Fruit fly (Drosophila melanogaster) whole organism, embryonic: Measurements from ENCODE around the gene CG13613.

Source experiments
- Abd-B ChIP-seq: fragments of 200-800 bp; sonication (Bioruptor generic); optimal IDR thresholded peaks from 2 replicates; lab custom pipeline; 2018; ENCODE audit warnings: missing biosample characterization, mild to moderate bottlenecking, missing genetic modification characterization, moderate library complexity
- BEAF-32 ChIP-seq: fragments of 200-800 bp; sonication (Bioruptor generic); optimal IDR thresholded peaks from 3 replicates; lab custom pipeline; 2017; ENCODE audit warnings: missing biosample characterization, missing genetic modification characterization, mild to moderate bottlenecking, moderate library complexity, missing genetic modification reagents
- Blimp-1 ChIP-seq: fragments of 200-800 bp; sonication (Bioruptor generic); optimal IDR thresholded peaks from 3 replicates; lab custom pipeline; 2018; ENCODE audit warnings: missing biosample characterization, missing genetic modification characterization, mild to moderate bottlenecking, moderate library complexity, missing genetic modification reagents
- CG10366 ChIP-seq: fragments of 200-800 bp; sonication (Bioruptor generic); IDR thresholded peaks from 2 replicates; pipeline ENCODE4 v1.3.6; 2022; ENCODE audit warnings: missing biosample characterization, missing genetic modification characterization
- CG12391 ChIP-seq: fragments of 200-800 bp; sonication (Bioruptor generic); optimal IDR thresholded peaks from 3 replicates; lab custom pipeline; 2018; ENCODE audit warnings: missing biosample characterization, mild to moderate bottlenecking, missing genetic modification characterization, moderate library complexity
- CG15601 ChIP-seq: fragments of 200-800 bp; sonication (Bioruptor generic); optimal IDR thresholded peaks from 3 replicates; lab custom pipeline; 2019; ENCODE audit warnings: missing biosample characterization, mild to moderate bottlenecking, missing genetic modification characterization, moderate library complexity
- CG17359 ChIP-seq: fragments of 200-800 bp; sonication (Bioruptor generic); optimal IDR thresholded peaks from 3 replicates; lab custom pipeline; 2018; ENCODE audit warnings: missing biosample characterization, mild to moderate bottlenecking, missing genetic modification characterization, moderate library complexity
- CG33557 ChIP-seq: fragments of 200-800 bp; sonication (Bioruptor generic); optimal IDR thresholded peaks from 2 replicates; lab custom pipeline; 2019; ENCODE audit warnings: missing biosample characterization, mild to moderate bottlenecking, missing genetic modification characterization, moderate library complexity
- CG3726 ChIP-seq: fragments of 200-800 bp; sonication (Bioruptor generic); IDR thresholded peaks from 3 replicates; pipeline ENCODE4, ENCODE4 v1.3.6; 2022; ENCODE audit warnings: missing biosample characterization, missing genetic modification characterization
- CG3838 ChIP-seq: fragments of 200-800 bp; sonication (Bioruptor generic); optimal IDR thresholded peaks from 3 replicates; lab custom pipeline; 2016; ENCODE audit warnings: missing biosample characterization, missing genetic modification characterization
- CG4282 ChIP-seq: fragments of 200-800 bp; sonication (Bioruptor generic); optimal IDR thresholded peaks from 2 replicates; lab custom pipeline; 2016; ENCODE audit warnings: missing biosample characterization, missing genetic modification characterization
- CG4328 ChIP-seq: fragments of 200-800 bp; sonication (Bioruptor generic); optimal IDR thresholded peaks from 3 replicates; lab custom pipeline; 2017; ENCODE audit warnings: missing biosample characterization, missing genetic modification reagents, missing genetic modification characterization
- CG5245 ChIP-seq: fragments of 200-800 bp; sonication (Bioruptor generic); optimal IDR thresholded peaks from 3 replicates; lab custom pipeline; 2016; ENCODE audit warnings: missing biosample characterization, missing genetic modification characterization
- CG5953 ChIP-seq: fragments of 200-800 bp; sonication (Bioruptor generic); IDR thresholded peaks from 2 replicates; pipeline ENCODE4 v1.3.6; 2022; ENCODE audit warnings: missing biosample characterization, missing genetic modification characterization
- CG6175 ChIP-seq: fragments of 200-800 bp; sonication (Bioruptor generic); IDR thresholded peaks from 3 replicates; pipeline ENCODE4 v1.3.6; 2022; ENCODE audit warnings: missing biosample characterization, missing genetic modification characterization
- CG6683 ChIP-seq: fragments of 200-800 bp; sonication (Bioruptor generic); optimal IDR thresholded peaks from 2 replicates; lab custom pipeline; 2017; ENCODE audit warnings: missing biosample characterization, mild to moderate bottlenecking, missing genetic modification characterization, missing genetic modification reagents
- CG7786 ChIP-seq: fragments of 200-800 bp; sonication (Bioruptor generic); optimal IDR thresholded peaks from 2 replicates; lab custom pipeline; 2016; ENCODE audit warnings: missing biosample characterization, missing genetic modification characterization
- CG7928 ChIP-seq: fragments of 200-800 bp; sonication (Bioruptor generic); optimal IDR thresholded peaks from 2 replicates; lab custom pipeline; 2017; ENCODE audit warnings: missing biosample characterization, mild to moderate bottlenecking, missing genetic modification characterization
- CG8388 ChIP-seq: fragments of 200-800 bp; sonication (Bioruptor generic); optimal IDR thresholded peaks from 2 replicates; lab custom pipeline; 2019; ENCODE audit warnings: missing biosample characterization, mild to moderate bottlenecking, missing genetic modification characterization, moderate library complexity
- CG9609 ChIP-seq: fragments of 200-800 bp; sonication (Bioruptor generic); optimal IDR thresholded peaks from 3 replicates; lab custom pipeline; 2016; ENCODE audit warnings: missing biosample characterization, missing genetic modification characterization
- E2f1 ChIP-seq: fragments of 200-800 bp; sonication (Bioruptor generic); IDR thresholded peaks from 2 replicates; pipeline ENCODE4 v1.3.6; 2022; ENCODE audit warnings: missing biosample characterization, missing genetic modification characterization
- Hr78 ChIP-seq, 2 experiments: fragments of 200-800 bp in 1 of 2; fragments of >200 bp in 1 of 2; sonication (Bioruptor generic) in 1 of 2; optimal IDR thresholded peaks; 2 replicates each; lab custom pipeline; 2017 to 2019; ENCODE audit warnings: missing biosample characterization in 2 of 2, missing genetic modification characterization in 2 of 2, mild to moderate bottlenecking in 1 of 2, moderate library complexity in 1 of 2
- MESR4 ChIP-seq: fragments of 200-800 bp; sonication (Bioruptor generic); optimal IDR thresholded peaks from 2 replicates; lab custom pipeline; 2018; ENCODE audit warnings: missing biosample characterization, mild to moderate bottlenecking, missing genetic modification characterization, moderate library complexity
- Neu2 ChIP-seq: fragments of 200-800 bp; sonication (Bioruptor generic); optimal IDR thresholded peaks from 3 replicates; lab custom pipeline; 2016; ENCODE audit warnings: missing biosample characterization, missing genetic modification characterization, borderline replicate concordance
- PHDP ChIP-seq: fragments of 200-800 bp; sonication (Bioruptor generic); optimal IDR thresholded peaks from 3 replicates; lab custom pipeline; 2018; ENCODE audit warnings: missing biosample characterization, mild to moderate bottlenecking, missing genetic modification characterization, moderate library complexity
- Trl ChIP-seq, 3 experiments: fragments of >200 bp in 2 of 3; fragments of 200-800 bp in 1 of 3; sonication (Bioruptor generic) in 1 of 3; optimal IDR thresholded peaks; 2 replicates in 1 of 3; 3 replicates in 2 of 3; lab custom pipeline; 2016 to 2017; ENCODE audit warnings: missing biosample characterization in 1 of 3, missing genetic modification characterization in 1 of 3
- Vsx1 ChIP-seq: fragments of 200-800 bp; sonication (Bioruptor generic); optimal IDR thresholded peaks from 2 replicates; lab custom pipeline; 2017; ENCODE audit warnings: missing biosample characterization, mild to moderate bottlenecking, missing genetic modification characterization, missing genetic modification reagents
- ara ChIP-seq: fragments of 200-800 bp; sonication (Bioruptor generic); IDR thresholded peaks from 2 replicates; pipeline ENCODE4 v1.3.6; 2022; ENCODE audit warnings: missing biosample characterization, missing genetic modification characterization
- cg ChIP-seq: fragments of 200-800 bp; sonication (Bioruptor generic); optimal IDR thresholded peaks from 3 replicates; lab custom pipeline; 2019; ENCODE audit warnings: missing biosample characterization, mild to moderate bottlenecking, missing genetic modification characterization, moderate library complexity
- chm ChIP-seq: fragments of 200-800 bp; sonication (Bioruptor generic); IDR thresholded peaks from 2 replicates; pipeline ENCODE4 v1.3.6; 2022; ENCODE audit warnings: missing biosample characterization, missing genetic modification characterization
- dmrt11E ChIP-seq: fragments of 200-800 bp; sonication (Bioruptor generic); optimal IDR thresholded peaks from 3 replicates; lab custom pipeline; 2018; ENCODE audit warnings: missing biosample characterization, mild to moderate bottlenecking, missing genetic modification characterization, moderate library complexity
- esg ChIP-seq: fragments of 200-800 bp; sonication (Bioruptor generic); conservative IDR thresholded peaks from 2 replicates; pipeline ENCODE4 v1.3.6; 2022; ENCODE audit warnings: missing biosample characterization, missing genetic modification characterization
- eve ChIP-seq, 2 experiments: fragments of >200 bp; optimal IDR thresholded peaks; 2 replicates each; lab custom pipeline; 2017; ENCODE audit warnings: missing biosample characterization in 2 of 2, missing genetic modification characterization in 2 of 2
- fd3F ChIP-seq: fragments of 200-800 bp; sonication (Bioruptor generic); optimal IDR thresholded peaks from 2 replicates; lab custom pipeline; 2018; ENCODE audit warnings: missing biosample characterization, mild to moderate bottlenecking, missing genetic modification characterization, moderate library complexity
- ftz-f1 ChIP-seq: fragments of 200-800 bp; sonication (Bioruptor generic); optimal IDR thresholded peaks from 2 replicates; lab custom pipeline; 2016; ENCODE audit warnings: missing biosample characterization, missing genetic modification characterization
- ham ChIP-seq: fragments of 200-800 bp; sonication (Bioruptor generic); IDR thresholded peaks from 2 replicates; pipeline ENCODE4 v1.3.6; 2022; ENCODE audit warnings: missing biosample characterization, missing genetic modification characterization
- nerfin-1 ChIP-seq: fragments of 200-800 bp; sonication (Bioruptor generic); optimal IDR thresholded peaks from 3 replicates; lab custom pipeline; 2019; ENCODE audit warnings: missing biosample characterization, mild to moderate bottlenecking, missing genetic modification characterization, moderate library complexity
- pan ChIP-seq, 4 experiments: fragments of >200 bp in 3 of 4; fragments of 200-800 bp in 1 of 4; sonication (Bioruptor generic) in 1 of 4; optimal IDR thresholded peaks in 3 of 4; IDR thresholded peaks in 1 of 4; 2 replicates each; pipeline versions ENCODE4 v1.3.6 to Lab custom; 2017 to 2022; ENCODE audit warnings: missing biosample characterization in 2 of 4, missing genetic modification characterization in 2 of 4, mixed read lengths in 1 of 4
- pfk ChIP-seq: fragments of 200-800 bp; sonication (Bioruptor generic); optimal IDR thresholded peaks from 2 replicates; lab custom pipeline; 2018; ENCODE audit warnings: missing biosample characterization, mild to moderate bottlenecking, missing genetic modification characterization, moderate library complexity
- pum ChIP-seq: fragments of 200-800 bp; sonication (Bioruptor generic); optimal IDR thresholded peaks from 2 replicates; lab custom pipeline; 2016; ENCODE audit warnings: missing biosample characterization, missing genetic modification characterization
- schlank ChIP-seq: fragments of 200-800 bp; sonication (Bioruptor generic); optimal IDR thresholded peaks from 2 replicates; lab custom pipeline; 2018; ENCODE audit warnings: missing biosample characterization, mild to moderate bottlenecking, missing genetic modification characterization
- scrt ChIP-seq: fragments of 200-800 bp; sonication (Bioruptor generic); optimal IDR thresholded peaks from 2 replicates; lab custom pipeline; 2018; ENCODE audit warnings: missing biosample characterization, mild to moderate bottlenecking, missing genetic modification characterization, moderate library complexity
- tin ChIP-seq: fragments of 200-800 bp; sonication (Bioruptor generic); optimal IDR thresholded peaks from 3 replicates; lab custom pipeline; 2016; ENCODE audit warnings: missing biosample characterization, missing genetic modification characterization
- tio ChIP-seq: fragments of 200-800 bp; sonication (Bioruptor generic); optimal IDR thresholded peaks from 2 replicates; lab custom pipeline; 2017; ENCODE audit warnings: missing biosample characterization, missing genetic modification characterization, inconsistent platforms
- tup ChIP-seq: fragments of 200-800 bp; sonication (Bioruptor generic); optimal IDR thresholded peaks from 2 replicates; lab custom pipeline; 2016; ENCODE audit warnings: missing biosample characterization, mild to moderate bottlenecking, missing genetic modification characterization, moderate library complexity
- unpg ChIP-seq: fragments of 200-800 bp; sonication (Bioruptor generic); optimal IDR thresholded peaks from 3 replicates; lab custom pipeline; 2018; ENCODE audit warnings: missing biosample characterization, mild to moderate bottlenecking, missing genetic modification characterization, moderate library complexity
- wor ChIP-seq: fragments of 200-800 bp; sonication (Bioruptor generic); IDR thresholded peaks from 2 replicates; pipeline ENCODE4 v1.3.6; 2022; ENCODE audit warnings: missing biosample characterization, missing genetic modification characterization

Gene CG13613

DNA sequence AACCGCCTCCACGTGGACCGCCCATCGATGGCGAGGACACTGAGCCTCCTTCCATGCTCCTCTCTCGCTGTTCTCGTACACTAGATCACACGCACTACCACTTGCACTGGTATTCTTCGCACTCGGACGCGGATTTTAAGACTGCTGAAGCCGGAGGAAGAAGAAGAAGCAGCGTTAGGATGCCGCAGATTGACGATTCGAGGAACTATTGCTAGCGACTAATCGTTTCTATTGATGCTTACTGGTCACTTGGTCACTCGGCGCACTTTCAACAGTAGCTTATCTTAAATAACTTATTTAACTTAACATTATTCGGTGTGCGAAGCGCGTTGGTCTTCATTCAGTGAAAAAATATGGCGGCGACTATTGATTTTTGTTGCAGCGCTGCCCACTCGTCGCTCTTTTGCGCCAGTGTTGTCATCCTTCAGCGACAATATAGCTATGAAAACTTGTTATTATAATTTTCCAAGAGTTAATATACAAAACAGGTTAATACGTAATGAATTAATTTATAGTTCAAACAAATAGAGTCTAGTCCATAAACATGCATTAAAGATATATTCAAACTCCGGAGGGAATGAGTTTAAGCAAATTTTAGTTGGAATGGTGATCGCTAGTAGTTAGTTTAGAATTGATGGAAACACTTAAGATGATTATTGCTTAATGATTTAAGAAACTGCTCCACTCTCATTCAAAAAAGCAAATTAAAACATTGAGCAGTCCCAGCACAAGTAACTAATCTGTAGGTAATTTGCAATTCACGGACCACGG is 16.7 kb upstream of the CG13613 start, which contains the start of the genes CG5746 and CG6454 (continued):
- TF ChIP-seq ara (GFP tag; lab: Robert Waterston, UW) = no peak
- TF ChIP-seq Trl (optimal IDR thresholded peaks at IDR 0.05; lab: Kevin White, UChicago) = no peak
- peak; percentile 65 for TF ChIP-seq Trl (GFP tag; optimal IDR thresholded peaks at IDR 0.05; lab: Kevin White, UChicago)
- no peak for TF ChIP-seq cg (GFP tag; lab: Kevin White, UChicago)
- TF ChIP-seq tin (GFP tag; lab: Kevin White, UChicago) = peak; percentile 45
- no peak for TF ChIP-seq pan (optimal IDR thresholded peaks at IDR 0.05; lab: Kevin White, UChicago)
- TF ChIP-seq pan (GFP tag; optimal IDR thresholded peaks at IDR 0.05 in 1 of 2, IDR thresholded peaks at IDR 0.05 in 1 of 2) = no peak
- TF ChIP-seq Vsx1 (GFP tag; lab: Kevin White, UChicago) = no peak
- no peak for TF ChIP-seq unpg
- no peak for TF ChIP-seq pfk (GFP tag; lab: Kevin White, UChicago)
- peak; percentile 55 for TF ChIP-seq pum (GFP tag; lab: Kevin White, UChicago)
- TF ChIP-seq nerfin-1 (tag; lab: Kevin White, UChicago) = no peak
- no peak for TF ChIP-seq PHDP (tag; lab: Kevin White, UChicago)
- TF ChIP-seq Blimp-1 = no peak
- TF ChIP-seq CG5245 (GFP tag; lab: Kevin White, UChicago) = peak; percentile 28
- peak; percentile 73 for TF ChIP-seq CG9609 (GFP tag; lab: Kevin White, UChicago)
- TF ChIP-seq BEAF-32 (GFP tag; lab: Kevin White, UChicago) = peak; percentile 44
- peak; percentile 18 for TF ChIP-seq Neu2 (GFP tag; lab: Kevin White, UChicago)
- no peak for TF ChIP-seq CG17359
- no peak for TF ChIP-seq tup
- TF ChIP-seq CG8388 (GFP tag; lab: Kevin White, UChicago) = no peak
- no peak for TF ChIP-seq CG4282 (GFP tag; lab: Kevin White, UChicago)
- no peak for TF ChIP-seq Hr78 (GFP tag; optimal IDR thresholded peaks at IDR 0.05; lab: Kevin White, UChicago)
- peak; percentile 78 for TF ChIP-seq CG12391 (tag; lab: Kevin White, UChicago)
- no peak for TF ChIP-seq schlank (tag; lab: Kevin White, UChicago)
- TF ChIP-seq wor (GFP tag; lab: Robert Waterston, UW) = no peak; the same call in 1 of the 2 replicates
- peak; percentile 39 for TF ChIP-seq fd3F (GFP tag; lab: Kevin White, UChicago)
- TF ChIP-seq eve (GFP tag; optimal IDR thresholded peaks at IDR 0.05; lab: Kevin White, UChicago) = no peak
- peak; percentile 44 for TF ChIP-seq CG33557
- TF ChIP-seq CG4328 (GFP tag; lab: Kevin White, UChicago) = no peak
- TF ChIP-seq CG6683 (GFP tag; lab: Kevin White, UChicago) = no peak
- no peak for TF ChIP-seq Abd-B
- no peak for TF ChIP-seq esg (GFP tag; lab: Robert Waterston, UW)
- no peak for TF ChIP-seq CG3838
- no peak for TF ChIP-seq CG7928 (GFP tag; lab: Kevin White, UChicago)
- TF ChIP-seq MESR4 (GFP tag; lab: Kevin White, UChicago) = peak; percentile 99
- TF ChIP-seq scrt (GFP tag; lab: Kevin White, UChicago) = no peak
- TF ChIP-seq CG10366 (GFP tag; lab: Robert Waterston, UW) = no peak
- no peak for TF ChIP-seq ham (GFP tag; lab: Robert Waterston, UW)
- no peak for TF ChIP-seq ftz-f1 (GFP tag; lab: Kevin White, UChicago)
- 0 out of 2 replicates have a peak, but pooled peaks have one; percentile 19 for TF ChIP-seq E2f1
- TF ChIP-seq CG15601 (tag; lab: Kevin White, UChicago) = no peak
- no peak for TF ChIP-seq chm
- no peak for TF ChIP-seq CG3726 (GFP tag; lab: Robert Waterston, UW)
- peak; percentile 61 for TF ChIP-seq dmrt11E (tag; lab: Kevin White, UChicago)
- peak; percentile 60 for TF ChIP-seq CG7786 (GFP tag; lab: Kevin White, UChicago)
- no peak for TF ChIP-seq CG5953 (GFP tag; lab: Robert Waterston, UW)
- TF ChIP-seq CG6175 = no peak
- TF ChIP-seq tio (GFP tag; lab: Kevin White, UChicago) = no peak
